Worm (Caenorhabditis elegans): Measurements from ENCODE around the gene Y75B8A.31.

Gene Y75B8A.31

ce11 chrIII:12368462-12369306 is 17.2 kb downstream of the Y75B8A.31 start, which contains the start of gene his-72 (continued):
- TF ChIP-seq dpl-1 (GFP tag; optimal IDR thresholded peaks at IDR 0.05) (peak; percentile 21), lin-1 (GFP tag; IDR thresholded peaks at IDR 0.05) (no peak), egl-43 (GFP tag; IDR thresholded peaks at IDR 0.05) (peak; percentile 64; the same call in 1 of the 2 replicates), zip-11 (GFP tag; IDR thresholded peaks at IDR 0.05) (no peak), nhr-41 (GFP tag; IDR thresholded peaks at IDR 0.05) (no peak), skn-1 (tag; optimal IDR thresholded peaks at IDR 0.05) (no peak), T26A8.4 (GFP tag; IDR thresholded peaks at IDR 0.05) (peak; percentile 40; the same call in 1 of the 2 replicates), arid-1 (GFP tag; conservative IDR thresholded peaks at IDR 0.05) (0 out of 2 replicates have a peak, but pooled peaks have one; percentile 2), unc-130 (GFP tag; optimal IDR thresholded peaks at IDR 0.05) (no peak), unc-62 (GFP tag; optimal IDR thresholded peaks at IDR 0.05 in 1 of 2) (peak in 1 of 2 experiments; percentile 34), unc-62 (tag; optimal IDR thresholded peaks at IDR 0.05) (no peak), duxl-1 (tag; optimal IDR thresholded peaks at IDR 0.05; ENCODE audit: poor library complexity) (no peak), lin-38 (GFP tag; IDR thresholded peaks at IDR 0.05) (peak; percentile 54), hlh-30 (tag; optimal IDR thresholded peaks at IDR 0.05; ENCODE audit: insufficient read depth) (peak; percentile 58)

- TF ChIP-seq aha-1 (tag) (peak; percentile 94), nhr-111 (GFP tag; optimal IDR thresholded peaks at IDR 0.05) (no peak), hif-1 (tag; optimal IDR thresholded peaks at IDR 0.05) (no peak), nhr-76 (tag; optimal IDR thresholded peaks at IDR 0.05) (no peak), R02D3.7 (tag; optimal IDR thresholded peaks at IDR 0.05) (no peak), mdl-1 (tag; optimal IDR thresholded peaks at IDR 0.05) (peak in 1 of 2 experiments; percentile 9), tra-1 (GFP tag; IDR thresholded peaks at IDR 0.05) (no peak), hlh-30 (tag; optimal IDR thresholded peaks at IDR 0.05; ENCODE audit: insufficient read depth) (peak; percentile 32), spr-1 (tag; optimal IDR thresholded peaks at IDR 0.05) (peak; percentile 6), php-3 (GFP tag; IDR thresholded peaks at IDR 0.05) (0 out of 2 replicates have a peak, but pooled peaks have one; percentile 39), F44E2.7 (GFP tag; IDR thresholded peaks at IDR 0.05) (no peak), mes-2 (tag; optimal IDR thresholded peaks at IDR 0.05; ENCODE audit: poor library complexity, severe bottlenecking) (peak; percentile 67), ceh-44 (GFP tag; IDR thresholded peaks at IDR 0.05) (no peak), lin-38 (GFP tag; IDR thresholded peaks at IDR 0.05) (peak; percentile 37; the same call in 1 of the 2 replicates), dmd-6 (GFP tag; IDR thresholded peaks at IDR 0.05) (no peak), unc-62 (GFP tag; optimal IDR thresholded peaks at IDR 0.05 in 1 of 2) (peak in 1 of 2 experiments; percentile 56), unc-62 (tag; optimal IDR thresholded peaks at IDR 0.05) (no peak), arid-1 (GFP tag; conservative IDR thresholded peaks at IDR 0.05) (peak; percentile 52; the same call in 1 of the 2 replicates), zfp-2 (tag; optimal IDR thresholded peaks at IDR 0.05) (no peak), dpl-1 (GFP tag; optimal IDR thresholded peaks at IDR 0.05) (peak; percentile 39), D1046.2 (GFP tag; IDR thresholded peaks at IDR 0.05) (no peak), hmg-1.1 (GFP tag; IDR thresholded peaks at IDR 0.05) (peak; percentile 62; the same call in 1 of the 2 replicates)
These were observed 18.0 kb downstream of the Y75B8A.31 start for ce11 chrIII:12369476-12369875.

- TF ChIP-seq ctbp-1 (GFP tag; IDR thresholded peaks at IDR 0.05) (no peak), ztf-11 (tag; optimal IDR thresholded peaks at IDR 0.05) (no peak), dve-1 (tag; optimal IDR thresholded peaks at IDR 0.05; ENCODE audit: insufficient read depth) (peak; percentile 35), F26F4.8 (GFP tag; conservative IDR thresholded peaks at IDR 0.05) (no peak), saeg-2 (GFP tag; IDR thresholded peaks at IDR 0.05) (no peak), Y75B8A.6 (GFP tag; IDR thresholded peaks at IDR 0.05) (no peak), R02D3.7 (tag; optimal IDR thresholded peaks at IDR 0.05) (no peak), nhr-48 (tag; optimal IDR thresholded peaks at IDR 0.05) (no peak), D1046.2 (GFP tag; IDR thresholded peaks at IDR 0.05) (no peak), unc-62 (GFP tag; optimal IDR thresholded peaks at IDR 0.05 in 1 of 2) (peak in 1 of 2 experiments; percentile 94), unc-62 (tag; optimal IDR thresholded peaks at IDR 0.05) (no peak), Y48G9A.11 (GFP tag; IDR thresholded peaks at IDR 0.05) (no peak), ceh-44 (GFP tag; IDR thresholded peaks at IDR 0.05) (no peak), F49E8.2 (tag; optimal IDR thresholded peaks at IDR 0.05; ENCODE audit: borderline replicate concordance) (no peak), nhr-10 (tag; optimal IDR thresholded peaks at IDR 0.05) (no peak), unc-130 (GFP tag; optimal IDR thresholded peaks at IDR 0.05) (no peak), aly-2 (tag; optimal IDR thresholded peaks at IDR 0.05) (no peak), lin-29 (GFP tag; IDR thresholded peaks at IDR 0.05) (no peak), nhr-77 (tag; optimal IDR thresholded peaks at IDR 0.05) (no peak), skn-1 (tag; optimal IDR thresholded peaks at IDR 0.05) (no peak), T26A8.4 (GFP tag; IDR thresholded peaks at IDR 0.05) (peak; percentile 27; the same call in 1 of the 2 replicates), snpc-1.2 (GFP tag; IDR thresholded peaks at IDR 0.05) (no peak)
These were observed 18.6 kb downstream of the Y75B8A.31 start, which contains the start of gene rpt-6 for ce11 chrIII:12370011-12370506. Gene rpt-6, plus strand, starts transcription at chrIII:12370456.
